Fruit fly (Drosophila melanogaster) whole organism, embryonic: ENCODE results near the gene Top3alpha.

Experiments
- Ada2b ChIP-seq: fragments of 200-800 bp; sonication (Bioruptor generic); IDR thresholded peaks from 2 replicates; pipeline ENCODE4 v1.3.6; 2022; ENCODE audit warnings: missing biosample characterization, missing genetic modification characterization
- CG11247 ChIP-seq: fragments of 200-800 bp; sonication (Bioruptor generic); IDR thresholded peaks from 2 replicates; pipeline ENCODE4 v1.3.6; 2022; ENCODE audit warnings: missing biosample characterization, missing genetic modification characterization
- CG11456 ChIP-seq: fragments of 200-800 bp; sonication (Bioruptor generic); IDR thresholded peaks from 3 replicates; pipeline ENCODE4 v1.3.6; 2022; ENCODE audit warnings: missing biosample characterization, missing genetic modification characterization
- CG11696 ChIP-seq: fragments of 200-800 bp; sonication (Bioruptor generic); IDR thresholded peaks from 2 replicates; pipeline ENCODE4 v1.3.6; 2022; ENCODE audit warnings: missing biosample characterization, missing genetic modification characterization
- CG11723 ChIP-seq: fragments of 200-800 bp; sonication (Bioruptor generic); optimal IDR thresholded peaks from 2 replicates; lab custom pipeline; 2017; ENCODE audit warnings: missing biosample characterization, mild to moderate bottlenecking, missing genetic modification characterization
- CG13296 ChIP-seq: fragments of 200-800 bp; sonication (Bioruptor generic); optimal IDR thresholded peaks from 3 replicates; lab custom pipeline; 2018; ENCODE audit warnings: missing biosample characterization, mild to moderate bottlenecking, missing genetic modification characterization
- CG14965 ChIP-seq: fragments of 200-800 bp; sonication (Bioruptor generic); optimal IDR thresholded peaks from 2 replicates; lab custom pipeline; 2016; ENCODE audit warnings: missing biosample characterization, missing genetic modification characterization, borderline replicate concordance
- CG15479 ChIP-seq: fragments of 200-800 bp; sonication (Bioruptor generic); optimal IDR thresholded peaks from 3 replicates; lab custom pipeline; 2019; ENCODE audit warnings: missing biosample characterization, mild to moderate bottlenecking, missing genetic modification characterization, moderate library complexity
- CG17802 ChIP-seq: fragments of 200-800 bp; sonication (Bioruptor generic); optimal IDR thresholded peaks from 2 replicates; lab custom pipeline; 2018; ENCODE audit warnings: missing biosample characterization, mild to moderate bottlenecking, missing genetic modification characterization, moderate library complexity
- CG18599 ChIP-seq: fragments of 200-800 bp; sonication (Bioruptor generic); optimal IDR thresholded peaks from 3 replicates; lab custom pipeline; 2017; ENCODE audit warnings: missing biosample characterization, missing genetic modification characterization, mild to moderate bottlenecking, moderate library complexity, missing genetic modification reagents
- CG18619 ChIP-seq: fragments of 200-800 bp; sonication (Bioruptor generic); optimal IDR thresholded peaks from 3 replicates; lab custom pipeline; 2017; ENCODE audit warnings: missing biosample characterization, mild to moderate bottlenecking, missing genetic modification characterization
- CG2120 ChIP-seq: fragments of 200-800 bp; sonication (Bioruptor generic); optimal IDR thresholded peaks from 3 replicates; lab custom pipeline; 2016; ENCODE audit warnings: missing biosample characterization, missing genetic modification characterization
- CG30431 ChIP-seq: fragments of 200-800 bp; sonication (Bioruptor generic); optimal IDR thresholded peaks from 2 replicates; lab custom pipeline; 2017; ENCODE audit warnings: missing biosample characterization, missing genetic modification characterization
- CG32532 ChIP-seq: fragments of 200-800 bp; sonication (Bioruptor generic); IDR thresholded peaks from 2 replicates; pipeline ENCODE4 v1.3.6; 2022; ENCODE audit warnings: missing biosample characterization, missing genetic modification characterization
- CG3281 ChIP-seq: fragments of 200-800 bp; sonication (Bioruptor generic); optimal IDR thresholded peaks from 3 replicates; lab custom pipeline; 2017; ENCODE audit warnings: missing biosample characterization, mild to moderate bottlenecking, missing genetic modification characterization
- CG3847 ChIP-seq: fragments of 200-800 bp; sonication (Bioruptor generic); IDR thresholded peaks from 2 replicates; pipeline ENCODE4 v1.3.6; 2022; ENCODE audit warnings: missing biosample characterization, missing genetic modification characterization
- CG7839 ChIP-seq: fragments of 200-800 bp; sonication (Bioruptor generic); optimal IDR thresholded peaks from 3 replicates; lab custom pipeline; 2018; ENCODE audit warnings: missing biosample characterization, mild to moderate bottlenecking, missing genetic modification characterization, moderate library complexity
- CG9876 ChIP-seq: fragments of 200-800 bp; sonication (Bioruptor generic); optimal IDR thresholded peaks from 2 replicates; lab custom pipeline; 2016; ENCODE audit warnings: missing biosample characterization, missing genetic modification characterization
- CHES-1-like ChIP-seq: fragments of 200-800 bp; sonication (Bioruptor generic); optimal IDR thresholded peaks from 2 replicates; lab custom pipeline; 2016; ENCODE audit warnings: missing biosample characterization, missing genetic modification characterization
- CTCF ChIP-seq: fragments of 200-800 bp; sonication (Bioruptor generic); optimal IDR thresholded peaks from 2 replicates; lab custom pipeline; 2017; ENCODE audit warnings: missing biosample characterization, mild to moderate bottlenecking, missing genetic modification characterization, moderate library complexity
- Camta ChIP-seq: fragments of 200-800 bp; sonication (Bioruptor generic); optimal IDR thresholded peaks from 2 replicates; lab custom pipeline; 2016; ENCODE audit warnings: missing biosample characterization, missing genetic modification characterization
- Chrac-16 ChIP-seq: fragments of 200-800 bp; sonication (Bioruptor generic); optimal IDR thresholded peaks from 3 replicates; lab custom pipeline; 2016; ENCODE audit warnings: missing biosample characterization, missing genetic modification characterization
- CoRest ChIP-seq: fragments of 200-800 bp; sonication (Bioruptor generic); optimal IDR thresholded peaks from 3 replicates; lab custom pipeline; 2018; ENCODE audit warnings: missing biosample characterization, mild to moderate bottlenecking, missing genetic modification characterization, moderate library complexity
- Dbx ChIP-seq: fragments of 200-800 bp; sonication (Bioruptor generic); IDR thresholded peaks from 3 replicates; pipeline ENCODE4 v1.3.6; 2022; ENCODE audit warnings: missing biosample characterization, missing genetic modification characterization
- E2f1 ChIP-seq: fragments of 200-800 bp; sonication (Bioruptor generic); IDR thresholded peaks from 2 replicates; pipeline ENCODE4 v1.3.6; 2022; ENCODE audit warnings: missing biosample characterization, missing genetic modification characterization
- Lim3 ChIP-seq: fragments of 200-800 bp; sonication (Bioruptor generic); IDR thresholded peaks from 2 replicates; pipeline ENCODE4 v1.3.6; 2022; ENCODE audit warnings: missing biosample characterization, missing genetic modification characterization
- Med ChIP-seq: fragments of 200-800 bp; sonication (Bioruptor generic); peaks from one replicate; lab custom pipeline; 2016; ENCODE audit warnings: missing biosample characterization, missing genetic modification characterization, mild to moderate bottlenecking, inconsistent platforms, moderate library complexity
- Mrtf ChIP-seq: fragments of 200-800 bp; sonication (Bioruptor generic); IDR thresholded peaks from 3 replicates; pipeline ENCODE4 v1.3.6; 2022; ENCODE audit warnings: missing biosample characterization, missing genetic modification characterization
- Optix ChIP-seq: fragments of 200-800 bp; sonication (Bioruptor generic); IDR thresholded peaks from 3 replicates; pipeline ENCODE4 v1.3.6; 2022; ENCODE audit warnings: missing biosample characterization, missing genetic modification characterization
- Ptx1 ChIP-seq: fragments of 200-800 bp; sonication (Bioruptor generic); IDR thresholded peaks from 2 replicates; pipeline ENCODE4 v1.3.6; 2022; ENCODE audit warnings: missing biosample characterization, missing genetic modification characterization
- Rfx ChIP-seq: fragments of 200-800 bp; sonication (Bioruptor generic); IDR thresholded peaks from 2 replicates; pipeline ENCODE4 v1.3.6; 2022; ENCODE audit warnings: missing biosample characterization, missing genetic modification characterization
- Sox102F ChIP-seq: fragments of 200-800 bp; sonication (Bioruptor generic); optimal IDR thresholded peaks from 2 replicates; lab custom pipeline; 2018; ENCODE audit warnings: missing biosample characterization, mild to moderate bottlenecking, missing genetic modification characterization, moderate library complexity
- bcd ChIP-seq: fragments of 200-800 bp; sonication (Bioruptor generic); optimal IDR thresholded peaks from 2 replicates; lab custom pipeline; 2017; ENCODE audit warnings: missing biosample characterization, mild to moderate bottlenecking, missing genetic modification characterization
- danr ChIP-seq: fragments of 200-800 bp; sonication (Bioruptor generic); IDR thresholded peaks from 2 replicates; pipeline ENCODE4 v1.3.6; 2022; ENCODE audit warnings: missing biosample characterization, missing genetic modification characterization
- eve ChIP-seq, 2 experiments: fragments of >200 bp; optimal IDR thresholded peaks; 2 replicates each; lab custom pipeline; 2017; ENCODE audit warnings: missing biosample characterization in 2 of 2, missing genetic modification characterization in 2 of 2
- exex ChIP-seq: fragments of 200-800 bp; sonication (Bioruptor generic); optimal IDR thresholded peaks from 4 replicates; lab custom pipeline; 2018; ENCODE audit warnings: missing biosample characterization, mild to moderate bottlenecking, missing genetic modification characterization, moderate library complexity
- gem ChIP-seq: fragments of 200-800 bp; sonication (Bioruptor generic); optimal IDR thresholded peaks from 2 replicates; lab custom pipeline; 2019; ENCODE audit warnings: missing biosample characterization, mild to moderate bottlenecking, missing genetic modification characterization, moderate library complexity
- her ChIP-seq: fragments of 200-800 bp; sonication (Bioruptor generic); optimal IDR thresholded peaks from 2 replicates; lab custom pipeline; 2016; ENCODE audit warnings: missing biosample characterization, missing genetic modification characterization
- klu ChIP-seq: fragments of 200-800 bp; sonication (Bioruptor generic); IDR thresholded peaks from 2 replicates; pipeline ENCODE4 v1.3.6; 2022; ENCODE audit warnings: missing biosample characterization, missing genetic modification characterization
- lilli ChIP-seq: fragments of 200-800 bp; sonication (Bioruptor generic); optimal IDR thresholded peaks from 3 replicates; lab custom pipeline; 2016; ENCODE audit warnings: missing biosample characterization, missing genetic modification characterization
- oc ChIP-seq: fragments of 200-800 bp; sonication (Bioruptor generic); optimal IDR thresholded peaks from 2 replicates; lab custom pipeline; 2018; ENCODE audit warnings: missing biosample characterization, mild to moderate bottlenecking, missing genetic modification characterization, moderate library complexity
- pan ChIP-seq, 4 experiments: fragments of >200 bp in 3 of 4; fragments of 200-800 bp in 1 of 4; sonication (Bioruptor generic) in 1 of 4; optimal IDR thresholded peaks in 3 of 4; IDR thresholded peaks in 1 of 4; 2 replicates each; pipeline versions ENCODE4 v1.3.6 to Lab custom; 2017 to 2022; ENCODE audit warnings: missing biosample characterization in 2 of 4, missing genetic modification characterization in 2 of 4, mixed read lengths in 1 of 4
- pho ChIP-seq: fragments of 200-800 bp; sonication (Bioruptor generic); optimal IDR thresholded peaks from 2 replicates; lab custom pipeline; 2016; ENCODE audit warnings: missing biosample characterization, missing genetic modification characterization
- prd ChIP-seq, 3 experiments: fragments of >200 bp in 2 of 3; fragments of 200-800 bp in 1 of 3; sonication (Bioruptor generic) in 1 of 3; optimal IDR thresholded peaks in 2 of 3; IDR thresholded peaks in 1 of 3; 2 replicates in 2 of 3; 3 replicates in 1 of 3; pipeline versions ENCODE4 v1.3.6 to Lab custom; 2017 to 2022; ENCODE audit warnings: missing biosample characterization in 1 of 3, missing genetic modification characterization in 1 of 3
- ranshi ChIP-seq: fragments of 200-800 bp; sonication (Bioruptor generic); IDR thresholded peaks from 2 replicates; pipeline ENCODE4 v1.3.6; 2022; ENCODE audit warnings: missing biosample characterization, missing genetic modification characterization
- slbo ChIP-seq: fragments of 200-800 bp; sonication (Bioruptor generic); IDR thresholded peaks from 2 replicates; pipeline ENCODE4 v1.3.6; 2022; ENCODE audit warnings: missing biosample characterization, missing genetic modification characterization
- unpg ChIP-seq: fragments of 200-800 bp; sonication (Bioruptor generic); optimal IDR thresholded peaks from 3 replicates; lab custom pipeline; 2018; ENCODE audit warnings: missing biosample characterization, mild to moderate bottlenecking, missing genetic modification characterization, moderate library complexity
- wek ChIP-seq: fragments of 200-800 bp; sonication (Bioruptor generic); optimal IDR thresholded peaks from 3 replicates; lab custom pipeline; 2018; ENCODE audit warnings: missing biosample characterization, mild to moderate bottlenecking, missing genetic modification characterization, moderate library complexity
- zfh1 ChIP-seq: fragments of 200-800 bp; sonication (Bioruptor generic); IDR thresholded peaks from 3 replicates; pipeline ENCODE4 v1.3.6; 2022; ENCODE audit warnings: missing biosample characterization, missing genetic modification characterization

Gene Top3alpha

DNA sequence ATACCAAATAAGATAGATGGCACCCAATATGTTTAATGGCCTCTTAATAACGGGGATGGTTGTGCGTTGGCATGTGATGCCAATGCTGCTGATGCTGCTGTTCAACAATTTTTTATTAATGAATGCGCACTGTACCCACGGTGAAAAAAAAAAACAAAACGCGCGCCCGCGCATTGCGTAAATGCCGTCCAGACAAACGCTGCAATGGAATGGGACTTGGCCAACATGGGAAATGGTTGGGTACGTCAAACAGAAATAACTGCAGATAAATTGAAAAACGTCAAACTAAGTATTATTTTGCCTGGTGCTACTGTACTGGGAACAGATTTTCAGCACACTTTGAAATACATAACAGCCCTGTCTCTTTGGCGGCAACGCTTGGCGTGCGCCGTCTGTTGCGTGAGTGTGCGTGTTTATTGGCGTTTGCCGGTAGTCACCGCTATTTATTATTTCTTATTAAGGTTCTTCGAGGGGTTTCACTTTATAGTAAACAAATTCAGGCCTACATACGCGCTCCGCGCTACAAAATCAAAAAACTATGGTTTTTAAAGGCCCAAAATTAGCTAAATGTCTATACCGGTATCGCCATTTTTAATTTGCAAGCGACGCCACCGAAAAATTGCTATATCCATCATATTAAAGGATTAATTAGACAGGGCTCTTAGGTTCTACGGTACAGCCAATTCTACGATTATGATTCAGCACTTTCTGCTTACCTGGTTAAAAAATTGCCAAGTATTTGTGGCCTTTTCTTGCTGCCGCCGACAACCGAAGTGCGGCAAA is 45.2 kb upstream of the Top3alpha start (continued):
- TF ChIP-seq Ada2b (GFP tag; lab: Robert Waterston, UW) (0 out of 2 replicates have a peak, but pooled peaks have one; percentile 13), unpg (peak; percentile 23), CG7839 (tag; lab: Kevin White, UChicago) (peak; percentile 32), pho (GFP tag; lab: Kevin White, UChicago) (no peak), CG11456 (GFP tag; lab: Robert Waterston, UW) (0 out of 3 replicates have a peak, but pooled peaks have one; percentile 22), CoRest (tag; lab: Kevin White, UChicago) (peak; percentile 1), E2f1 (GFP tag; lab: Robert Waterston, UW) (0 out of 2 replicates have a peak, but pooled peaks have one; percentile 33), gem (tag; lab: Kevin White, UChicago) (peak; percentile 44), CG18599 (peak; percentile 32), Sox102F (peak; percentile 24), Lim3 (GFP tag; lab: Robert Waterston, UW) (peak; percentile 14; the same call in 1 of the 2 replicates), pan (optimal IDR thresholded peaks at IDR 0.05; lab: Kevin White, UChicago) (no peak), pan (GFP tag; optimal IDR thresholded peaks at IDR 0.05 in 1 of 2, IDR thresholded peaks at IDR 0.05 in 1 of 2) (peak in 1 of 2 experiments; percentile 26), prd (optimal IDR thresholded peaks at IDR 0.05; lab: Kevin White, UChicago) (no peak), prd (GFP tag; IDR thresholded peaks at IDR 0.05; lab: Robert Waterston, UW) (peak; percentile 26; the same call in 2 of the 3 replicates), lilli (GFP tag; lab: Kevin White, UChicago) (peak; percentile 40), her (peak; percentile 0), Med (GFP tag; lab: Kevin White, UChicago) (peak; percentile 63), Optix (GFP tag; lab: Robert Waterston, UW) (no peak), Ptx1 (peak; percentile 42; the same call in 1 of the 2 replicates), CG11723 (GFP tag; lab: Kevin White, UChicago) (peak; percentile 3), Rfx (peak; percentile 49), CHES-1-like (GFP tag; lab: Kevin White, UChicago) (peak; percentile 16), bcd (no peak), Dbx (GFP tag; lab: Robert Waterston, UW) (peak; percentile 36; the same call in 1 of the 3 replicates), eve (GFP tag; optimal IDR thresholded peaks at IDR 0.05; lab: Kevin White, UChicago) (no peak), ranshi (GFP tag; lab: Robert Waterston, UW) (peak; percentile 45; the same call in 1 of the 2 replicates), CG2120 (GFP tag; lab: Kevin White, UChicago) (peak; percentile 43), Chrac-16 (GFP tag; lab: Kevin White, UChicago) (peak; percentile 10), CG11247 (GFP tag; lab: Robert Waterston, UW) (no peak), CG3281 (peak; percentile 99)

DNA sequence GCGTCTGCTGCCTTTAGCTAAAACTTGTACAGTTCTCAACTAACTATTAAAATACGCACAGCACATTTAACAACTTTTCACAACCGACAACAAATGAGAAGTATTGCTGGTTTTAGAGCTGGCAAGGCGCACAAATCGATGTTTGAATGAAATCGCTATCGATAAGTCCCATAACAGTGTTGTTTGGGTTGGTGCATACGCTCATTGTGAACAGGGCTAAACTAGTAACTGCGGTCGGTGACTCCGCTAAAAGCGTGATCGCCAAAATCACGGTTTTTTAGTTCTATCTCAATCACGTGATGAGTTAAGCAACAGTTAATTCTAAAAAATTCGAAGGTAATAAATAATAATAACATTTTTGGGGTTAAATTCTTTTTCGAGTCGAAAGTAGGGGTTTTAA is 44.6 kb upstream of the Top3alpha start, which contains the start of gene Top2:
Top2 (minus strand) TSS at position 110 of the 400 bp plus-strand sequence.
- TF ChIP-seq CG17802 (tag; lab: Kevin White, UChicago) (peak; percentile 100), CG7839 (tag; lab: Kevin White, UChicago) (peak; percentile 14), oc (tag; lab: Kevin White, UChicago) (peak; percentile 22), CG18619 (GFP tag; lab: Kevin White, UChicago) (no peak), CG32532 (no peak), CTCF (GFP tag; lab: Kevin White, UChicago) (peak; percentile 70), CG13296 (no peak), zfh1 (peak; percentile 37; the same call in 1 of the 3 replicates), Mrtf (GFP tag; lab: Robert Waterston, UW) (no peak), CG30431 (GFP tag; lab: Kevin White, UChicago) (no peak), slbo (GFP tag; lab: Robert Waterston, UW) (peak; percentile 50), CG11696 (GFP tag; lab: Robert Waterston, UW) (no peak), klu (GFP tag; lab: Robert Waterston, UW) (no peak; the same call in 1 of the 2 replicates), CG14965 (GFP tag; lab: Kevin White, UChicago) (no peak), Camta (GFP tag; lab: Kevin White, UChicago) (peak; percentile 23), CG9876 (GFP tag; lab: Kevin White, UChicago) (peak; percentile 57), CG15479 (GFP tag; lab: Kevin White, UChicago) (no peak), CG3847 (GFP tag; lab: Robert Waterston, UW) (peak; percentile 55; the same call in 1 of the 2 replicates), wek (GFP tag; lab: Kevin White, UChicago) (no peak), exex (tag; lab: Kevin White, UChicago) (no peak), danr (GFP tag; lab: Robert Waterston, UW) (no peak)
